Fruit fly (Drosophila melanogaster) S2 (cell line): Measurements from ENCODE around the gene CG6149.

Experiments
- CG8478 ChIP-seq: fragments of >200 bp; optimal IDR thresholded peaks from 2 replicates; lab custom pipeline; 2018
- CTCF ChIP-seq, 2 experiments: fragments of >200 bp; optimal IDR thresholded peaks; 2 replicates each; lab custom pipeline; 2018

DNA sequence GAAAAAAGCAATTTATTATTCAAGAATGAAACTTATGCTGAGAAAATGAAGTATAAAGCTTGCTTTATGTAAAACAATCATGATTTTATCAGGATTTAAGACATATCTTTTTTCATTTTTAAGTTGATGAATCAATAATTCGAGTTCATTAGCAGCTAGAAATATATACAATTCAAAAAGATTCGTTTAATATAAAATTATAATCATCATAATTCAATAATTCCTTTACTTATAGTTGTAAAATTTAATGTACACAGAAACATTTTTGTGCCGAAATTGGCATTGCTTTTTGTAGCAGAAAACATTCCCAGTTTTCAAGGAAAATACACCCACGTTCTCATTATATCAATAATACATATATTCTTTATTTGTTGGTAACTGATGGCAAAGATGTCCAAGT lies 40.9 kb downstream of the CG6149 start, which contains the start of gene CG11726:
- TF ChIP-seq CG8478 (lab: Kevin White, UChicago) (no peak), CTCF (optimal IDR thresholded peaks at IDR 0.05; lab: Kevin White, UChicago) (no peak)
